Fruit fly (Drosophila melanogaster): ENCODE data around the gene Cpr76Ba.

DNA sequence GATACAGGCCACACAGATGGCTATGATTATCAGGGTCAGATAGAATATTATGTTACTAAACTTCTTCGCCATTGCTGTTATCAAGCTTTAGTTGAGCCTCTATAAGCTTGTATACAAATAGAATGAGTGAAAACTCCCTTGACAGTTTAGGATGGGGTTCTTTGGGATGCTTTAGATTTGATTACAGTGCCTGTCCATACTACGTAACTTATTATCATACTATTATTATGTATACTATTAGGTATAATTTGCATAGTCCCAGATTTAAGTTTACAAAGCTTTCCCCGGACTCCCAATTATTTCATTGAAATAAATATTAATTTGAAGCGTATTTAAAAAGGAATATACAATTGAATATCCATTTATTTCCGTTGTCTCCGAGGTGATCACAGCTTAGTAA lies 31.7 kb downstream of the Cpr76Ba start, which contains the start of gene brv1:
- TF ChIP-seq EcR (GFP tag; optimal IDR thresholded peaks at IDR 0.05) (no peak), Dll (optimal IDR thresholded peaks at IDR 0.05) (no peak), usp (GFP tag; optimal IDR thresholded peaks at IDR 0.05) (no peak), psq (optimal IDR thresholded peaks at IDR 0.05) (no peak), CG8478 (optimal IDR thresholded peaks at IDR 0.05) (no peak)

Measured in whole organism.